Worm (Caenorhabditis elegans) whole organism, midembryonic: Measurements from ENCODE around the gene K02A2.1.

Source experiments
- T22C8.4 ChIP-seq: fragments of 200-800 bp; sonication (Bioruptor generic); IDR thresholded peaks from 2 replicates; pipeline ENCODE4 v1.3.6; 2022; ENCODE audit warnings: missing genetic modification characterization, missing compliant biosample characterization
- cog-1 ChIP-seq: sonication (generic microtip); optimal IDR thresholded peaks from 2 replicates; lab custom pipeline; 2016; ENCODE audit warnings: missing genetic modification characterization, missing compliant biosample characterization
- flt-1 ChIP-seq: fragments of 200-800 bp; sonication (Bioruptor generic); IDR thresholded peaks from 2 replicates; pipeline ENCODE4 v1.3.6; 2022; ENCODE audit warnings: missing genetic modification characterization, missing compliant biosample characterization
- klf-2 ChIP-seq: fragments of 200-800 bp; sonication (Bioruptor generic); conservative IDR thresholded peaks from 2 replicates; pipeline ENCODE4 v1.3.6; 2022; ENCODE audit warnings: missing genetic modification reagents, missing genetic modification characterization, missing compliant biosample characterization
- ref-1 ChIP-seq: fragments of 200-800 bp; sonication (Bioruptor generic); conservative IDR thresholded peaks from 2 replicates; pipeline ENCODE4 v1.3.6; 2022; ENCODE audit warnings: missing genetic modification reagents, missing genetic modification characterization, missing compliant biosample characterization
- tab-1 ChIP-seq: fragments of 200-800 bp; sonication (Bioruptor generic); IDR thresholded peaks from 2 replicates; pipeline ENCODE4 v1.3.6; 2022; ENCODE audit warnings: missing genetic modification characterization, missing compliant biosample characterization
- ztf-23 ChIP-seq: fragments of 200-800 bp; sonication (Bioruptor generic); IDR thresholded peaks from 2 replicates; pipeline ENCODE4 v1.3.6; 2022; ENCODE audit warnings: missing genetic modification reagents, missing genetic modification characterization, missing compliant biosample characterization

ce11 chrII:7413764-7414163, 21.3 kb upstream of the K02A2.1 start:
- TF ChIP-seq klf-2 (GFP tag; lab: Robert Waterston, UW): no peak
- no peak for TF ChIP-seq ztf-23
- no peak for TF ChIP-seq ref-1 (GFP tag; lab: Robert Waterston, UW)
- no peak for TF ChIP-seq flt-1 (GFP tag; lab: Robert Waterston, UW)
- TF ChIP-seq tab-1 (GFP tag; lab: Robert Waterston, UW): no peak
- no peak for TF ChIP-seq cog-1 (tag; lab: Kevin White, UChicago)
- no peak for TF ChIP-seq T22C8.4 (GFP tag; lab: Robert Waterston, UW)
